Worm (Caenorhabditis elegans) whole organism, midembryonic: Measurements from ENCODE around the gene C06B8.2.

Source experiments
- T22C8.4 ChIP-seq: fragments of 200-800 bp; sonication (Bioruptor generic); IDR thresholded peaks from 2 replicates; pipeline ENCODE4 v1.3.6; 2022; ENCODE audit warnings: missing genetic modification characterization, missing compliant biosample characterization
- klf-2 ChIP-seq: fragments of 200-800 bp; sonication (Bioruptor generic); conservative IDR thresholded peaks from 2 replicates; pipeline ENCODE4 v1.3.6; 2022; ENCODE audit warnings: missing genetic modification reagents, missing genetic modification characterization, missing compliant biosample characterization
- ref-1 ChIP-seq: fragments of 200-800 bp; sonication (Bioruptor generic); conservative IDR thresholded peaks from 2 replicates; pipeline ENCODE4 v1.3.6; 2022; ENCODE audit warnings: missing genetic modification reagents, missing genetic modification characterization, missing compliant biosample characterization
- ztf-23 ChIP-seq: fragments of 200-800 bp; sonication (Bioruptor generic); IDR thresholded peaks from 2 replicates; pipeline ENCODE4 v1.3.6; 2022; ENCODE audit warnings: missing genetic modification reagents, missing genetic modification characterization, missing compliant biosample characterization

ce11 chrV:15497731-15498130 is 19.2 kb upstream of the C06B8.2 start:
- TF ChIP-seq T22C8.4, result no peak
- no peak for TF ChIP-seq ztf-23 (GFP tag; lab: Robert Waterston, UW)
- no peak for TF ChIP-seq klf-2
- no peak for TF ChIP-seq ref-1 (GFP tag; lab: Robert Waterston, UW)
